Worm (Caenorhabditis elegans): ENCODE measurements around the gene str-187.

- TF ChIP-seq lsy-2 (tag; optimal IDR thresholded peaks at IDR 0.05) = no peak
- no peak for TF ChIP-seq unc-62 (GFP tag; optimal IDR thresholded peaks at IDR 0.05)
- no peak for TF ChIP-seq tbx-8 (GFP tag; optimal IDR thresholded peaks at IDR 0.05)
- TF ChIP-seq elt-1 (tag; optimal IDR thresholded peaks at IDR 0.05; ENCODE audit: borderline replicate concordance, insufficient read depth) = no peak
- no peak for TF ChIP-seq nhr-237 (tag; optimal IDR thresholded peaks at IDR 0.05)
These were observed 26.3 kb downstream of the str-187 start, which contains the start of the genes T28F3.11 and slc-17.4 for ce11 chrIV:17291629-17292199.

Data from whole organism, mixed stage, embryonic.